Fruit fly (Drosophila melanogaster): ENCODE data around the gene CG31230.

CG31230 gene

dm6 chr3R:18669152-18669551 lies 2.3 kb upstream of the CG31230 start, which contains the start of gene CG7702:
TSS of gene CG7702 (plus strand) at chr3R:18669390.
- TF ChIP-seq bab1 (GFP tag; optimal IDR thresholded peaks at IDR 0.05) (no peak), CG7045 (GFP tag; optimal IDR thresholded peaks at IDR 0.05) (no peak), CG14711 (tag; optimal IDR thresholded peaks at IDR 0.05) (no peak), kay (GFP tag; ENCODE audit: borderline replicate concordance) (no peak), pad (GFP tag; optimal IDR thresholded peaks at IDR 0.05) (no peak), ovo (GFP tag; optimal IDR thresholded peaks at IDR 0.05) (no peak), tj (GFP tag; optimal IDR thresholded peaks at IDR 0.05) (no peak)

- TF ChIP-seq CG5204 (GFP tag; optimal IDR thresholded peaks at IDR 0.05) (no peak), Mnt (GFP tag; optimal IDR thresholded peaks at IDR 0.05) (no peak), CG1620 (GFP tag; optimal IDR thresholded peaks at IDR 0.05) (no peak), CG12768 (GFP tag; optimal IDR thresholded peaks at IDR 0.05) (no peak), CG33017 (tag; optimal IDR thresholded peaks at IDR 0.05) (no peak), CG7101 (tag; optimal IDR thresholded peaks at IDR 0.05) (no peak), Crg-1 (GFP tag; optimal IDR thresholded peaks at IDR 0.05) (no peak), tj (GFP tag; optimal IDR thresholded peaks at IDR 0.05) (no peak), toe (GFP tag; optimal IDR thresholded peaks at IDR 0.05) (no peak), pad (GFP tag; optimal IDR thresholded peaks at IDR 0.05) (no peak), kay (GFP tag; ENCODE audit: borderline replicate concordance) (peak; percentile 25), Clk (GFP tag; optimal IDR thresholded peaks at IDR 0.05) (no peak), Hr96 (GFP tag; optimal IDR thresholded peaks at IDR 0.05) (peak; percentile 7), bab1 (GFP tag; optimal IDR thresholded peaks at IDR 0.05) (no peak), cic (GFP tag; optimal IDR thresholded peaks at IDR 0.05) (no peak), cnc (optimal IDR thresholded peaks at IDR 0.05) (no peak), CG11617 (GFP tag; optimal IDR thresholded peaks at IDR 0.05) (no peak)
These were observed 1.7 kb upstream of the CG31230 start for dm6 chr3R:18669812-18670211.

dm6 chr3R:18670441-18671111 lies 903 bp upstream of the CG31230 start:
- TF ChIP-seq Mnt (GFP tag; optimal IDR thresholded peaks at IDR 0.05): no peak
- TF ChIP-seq kay (GFP tag; ENCODE audit: borderline replicate concordance): peak; percentile 76
- TF ChIP-seq Hr96 (GFP tag; optimal IDR thresholded peaks at IDR 0.05): no peak
- TF ChIP-seq cnc (optimal IDR thresholded peaks at IDR 0.05): no peak
- peak; percentile 84 for TF ChIP-seq bab1 (GFP tag; optimal IDR thresholded peaks at IDR 0.05)
- TF ChIP-seq toe (GFP tag; optimal IDR thresholded peaks at IDR 0.05): peak; percentile 59
- TF ChIP-seq CG11617 (GFP tag; optimal IDR thresholded peaks at IDR 0.05): no peak
- no peak for TF ChIP-seq ovo (GFP tag; optimal IDR thresholded peaks at IDR 0.05)
- peak; percentile 76 for TF ChIP-seq CG7045 (GFP tag; optimal IDR thresholded peaks at IDR 0.05)
- no peak for TF ChIP-seq Clk (GFP tag; optimal IDR thresholded peaks at IDR 0.05)
- no peak for TF ChIP-seq tj (GFP tag; optimal IDR thresholded peaks at IDR 0.05)
- no peak for TF ChIP-seq CG5204 (GFP tag; optimal IDR thresholded peaks at IDR 0.05)
- TF ChIP-seq CG14711 (tag; optimal IDR thresholded peaks at IDR 0.05): peak; percentile 51
- peak; percentile 55 for TF ChIP-seq CG33017 (tag; optimal IDR thresholded peaks at IDR 0.05)
- peak; percentile 50 for TF ChIP-seq pad (GFP tag; optimal IDR thresholded peaks at IDR 0.05)
- no peak for TF ChIP-seq cic (GFP tag; optimal IDR thresholded peaks at IDR 0.05)
- TF ChIP-seq CG7101 (tag; optimal IDR thresholded peaks at IDR 0.05): peak; percentile 76
- TF ChIP-seq CG1620 (GFP tag; optimal IDR thresholded peaks at IDR 0.05): no peak
- no peak for TF ChIP-seq Crg-1 (GFP tag; optimal IDR thresholded peaks at IDR 0.05)
- TF ChIP-seq CG12768 (GFP tag; optimal IDR thresholded peaks at IDR 0.05): peak; percentile 13

- TF ChIP-seq Mnt (GFP tag; optimal IDR thresholded peaks at IDR 0.05) (peak; percentile 2), CG11617 (GFP tag; optimal IDR thresholded peaks at IDR 0.05) (no peak), CG7101 (tag; optimal IDR thresholded peaks at IDR 0.05) (peak; percentile 6), cic (GFP tag; optimal IDR thresholded peaks at IDR 0.05) (no peak), toe (GFP tag; optimal IDR thresholded peaks at IDR 0.05) (peak; percentile 12)
These were observed 6.0 kb downstream of the CG31230 start, which contains the start of the genes dind and CG7706 for dm6 chr3R:18677500-18677940. TSS of gene dind (minus strand) at chr3R:18677539. TSS of gene CG7706 (plus strand) at chr3R:18677818.

- TF ChIP-seq pad (GFP tag; optimal IDR thresholded peaks at IDR 0.05) (peak; percentile 87), CG5204 (GFP tag; optimal IDR thresholded peaks at IDR 0.05) (no peak), CG12768 (GFP tag; optimal IDR thresholded peaks at IDR 0.05) (no peak), toe (GFP tag; optimal IDR thresholded peaks at IDR 0.05) (no peak)
These were observed 8.9 kb downstream of the CG31230 start, which contains the start of the genes CG46318 and ChT for dm6 chr3R:18680332-18680731. TSS of gene CG46318 (plus strand) at chr3R:18680604. TSS of gene ChT (plus strand) at chr3R:18680604.

dm6 chr3R:18681054-18681453 lies 9.6 kb downstream of the CG31230 start:
- TF ChIP-seq pad (GFP tag; optimal IDR thresholded peaks at IDR 0.05) (no peak), CG7101 (tag; optimal IDR thresholded peaks at IDR 0.05) (no peak), CG14711 (tag; optimal IDR thresholded peaks at IDR 0.05) (no peak), bab1 (GFP tag; optimal IDR thresholded peaks at IDR 0.05) (no peak), toe (GFP tag; optimal IDR thresholded peaks at IDR 0.05) (no peak), tj (GFP tag; optimal IDR thresholded peaks at IDR 0.05) (no peak), Mnt (GFP tag; optimal IDR thresholded peaks at IDR 0.05) (no peak), cnc (optimal IDR thresholded peaks at IDR 0.05) (no peak), Clk (GFP tag; optimal IDR thresholded peaks at IDR 0.05) (no peak), CG11617 (GFP tag; optimal IDR thresholded peaks at IDR 0.05) (no peak), Crg-1 (GFP tag; optimal IDR thresholded peaks at IDR 0.05) (no peak), CG1620 (GFP tag; optimal IDR thresholded peaks at IDR 0.05) (no peak), CG7045 (GFP tag; optimal IDR thresholded peaks at IDR 0.05) (no peak), CG33017 (tag; optimal IDR thresholded peaks at IDR 0.05) (no peak)

Data from whole organism, adult.